Worm (Caenorhabditis elegans): ENCODE results near the gene gcs-1.

DNA sequence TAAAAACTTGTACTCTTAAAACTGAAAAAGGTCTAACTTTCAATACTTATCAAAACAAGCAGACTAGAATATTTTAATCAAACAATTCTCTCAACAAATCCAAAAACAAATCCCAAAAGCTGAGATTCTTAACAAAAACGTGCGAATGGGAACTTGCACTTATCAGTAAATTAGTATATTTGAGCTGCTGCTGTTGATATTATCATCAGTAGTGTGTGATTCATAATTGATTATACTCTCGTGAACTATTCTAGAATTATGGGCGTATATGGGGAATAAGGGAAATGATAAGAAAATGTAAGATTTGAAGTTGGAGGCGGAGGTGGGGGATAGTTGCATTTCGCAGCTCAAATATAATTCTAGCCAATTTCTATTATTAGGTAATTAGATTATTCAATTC, 23.9 kb downstream of the gcs-1 start:
- TF ChIP-seq nhr-237 (tag; optimal IDR thresholded peaks at IDR 0.05) (no peak), ama-1 (optimal IDR thresholded peaks at IDR 0.05) (no peak), lsy-2 (tag; optimal IDR thresholded peaks at IDR 0.05) (no peak), nhr-12 (tag; optimal IDR thresholded peaks at IDR 0.05) (no peak), blmp-1 (tag; optimal IDR thresholded peaks at IDR 0.05; ENCODE audit: insufficient read depth) (no peak), ztf-11 (tag; optimal IDR thresholded peaks at IDR 0.05) (no peak), nhr-23 (tag; optimal IDR thresholded peaks at IDR 0.05) (no peak), snpc-4 (tag; optimal IDR thresholded peaks at IDR 0.05) (no peak), lin-39 (tag; optimal IDR thresholded peaks at IDR 0.05) (no peak), egl-27 (tag; optimal IDR thresholded peaks at IDR 0.05) (no peak), mdl-1 (tag; optimal IDR thresholded peaks at IDR 0.05) (no peak), nhr-77 (tag; optimal IDR thresholded peaks at IDR 0.05) (no peak)
